Worm (Caenorhabditis elegans) whole organism, L1 larva: ENCODE data around the gene F14H3.3.
A peak's percentile ranks its signal among the peaks of the same experiment; 100 is the strongest.

Source experiments
- Y116A8C.19 ChIP-seq: sonication (generic microtip); optimal IDR thresholded peaks from 2 replicates; lab custom pipeline; 2016; ENCODE audit warnings: missing compliant biosample characterization, missing genetic modification characterization, borderline replicate concordance
- aha-1 ChIP-seq: fragments of 150-350 bp; optimal IDR thresholded peaks from 2 replicates; lab custom pipeline; 2014; ENCODE audit warnings: missing biosample characterization, missing genetic modification characterization
- aly-2 ChIP-seq: fragments of 150-350 bp; optimal IDR thresholded peaks from 2 replicates; lab custom pipeline; 2014; ENCODE audit warnings: missing biosample characterization, missing genetic modification characterization
- ceh-63 ChIP-seq: fragments of 200-800 bp; sonication (Bioruptor generic); optimal IDR thresholded peaks from 2 replicates; lab custom pipeline; 2018; ENCODE audit warnings: mild to moderate bottlenecking, missing genetic modification characterization, missing compliant biosample characterization
- ces-1 ChIP-seq: fragments of 150-350 bp; optimal IDR thresholded peaks from 2 replicates; lab custom pipeline; 2014; ENCODE audit warnings: missing biosample characterization, missing genetic modification reagents, missing genetic modification characterization
- dpl-1 ChIP-seq, 3 experiments: fragments of 150-350 bp in 2 of 3; sonication (generic microtip) in 1 of 3; optimal IDR thresholded peaks; 2 replicates each; lab custom pipeline; 2014 to 2017; ENCODE audit warnings: missing biosample characterization in 3 of 3, missing genetic modification characterization in 3 of 3, missing genetic modification reagents in 3 of 3
- dsc-1 ChIP-seq: sonication (generic microtip); optimal IDR thresholded peaks from 2 replicates; lab custom pipeline; 2016; ENCODE audit warnings: mild to moderate bottlenecking, missing genetic modification characterization, missing compliant biosample characterization
- efl-1 ChIP-seq, 4 experiments: fragments of 150-350 bp; optimal IDR thresholded peaks in 3 of 4; peaks in 1 of 4; 1 replicate in 1 of 4; 2 replicates in 3 of 4; lab custom pipeline; 2014; ENCODE audit warnings: missing biosample characterization in 2 of 4, missing genetic modification characterization in 2 of 4, missing genetic modification reagents in 2 of 4
- egl-27 ChIP-seq, 2 experiments: fragments of 150-350 bp in 1 of 2; sonication (generic microtip); optimal IDR thresholded peaks; 3 replicates each; lab custom pipeline; 2017 to 2018; ENCODE audit warnings: missing biosample characterization in 2 of 2, missing genetic modification characterization in 2 of 2, missing genetic modification reagents in 2 of 2
- elt-2 ChIP-seq: sonication (generic microtip); optimal IDR thresholded peaks from 2 replicates; lab custom pipeline; 2016; ENCODE audit warnings: missing genetic modification characterization, mild to moderate bottlenecking, inconsistent platforms, missing compliant biosample characterization, missing genetic modification reagents
- elt-3 ChIP-seq, 6 experiments: fragments of 150-350 bp in 1 of 6; sonication (generic microtip); optimal IDR thresholded peaks; 2 replicates each; lab custom pipeline; 2017 to 2018; ENCODE audit warnings: missing biosample characterization in 6 of 6, missing genetic modification characterization in 6 of 6, inconsistent platforms in 1 of 6
- fos-1 ChIP-seq: fragments of 150-350 bp; optimal IDR thresholded peaks from 2 replicates; lab custom pipeline; 2014; ENCODE audit warnings: missing biosample characterization, missing genetic modification characterization
- hlh-4 ChIP-seq: sonication (generic microtip); optimal IDR thresholded peaks from 2 replicates; lab custom pipeline; 2016; ENCODE audit warnings: mild to moderate bottlenecking, missing genetic modification characterization, missing compliant biosample characterization
- lin-13 ChIP-seq: fragments of 150-350 bp; optimal IDR thresholded peaks from 2 replicates; lab custom pipeline; 2014; ENCODE audit warnings: missing biosample characterization, missing genetic modification reagents, missing genetic modification characterization
- lin-14 ChIP-seq: fragments of 200-800 bp; sonication (Bioruptor generic); optimal IDR thresholded peaks from 2 replicates; lab custom pipeline; 2018; ENCODE audit warnings: mild to moderate bottlenecking, missing genetic modification characterization, moderate library complexity, missing compliant biosample characterization
- lsy-2 ChIP-seq, 2 experiments: fragments of 150-350 bp; optimal IDR thresholded peaks; 2 replicates each; lab custom pipeline; 2014; ENCODE audit warnings: missing biosample characterization in 2 of 2, missing genetic modification characterization in 2 of 2
- mep-1 ChIP-seq: fragments of 150-350 bp; optimal IDR thresholded peaks from 2 replicates; lab custom pipeline; 2014; ENCODE audit warnings: missing biosample characterization, missing genetic modification characterization
- nhr-237 ChIP-seq: fragments of 150-350 bp; optimal IDR thresholded peaks from 2 replicates; lab custom pipeline; 2014; ENCODE audit warnings: missing biosample characterization, missing genetic modification characterization
- nhr-28 ChIP-seq: fragments of 150-350 bp; optimal IDR thresholded peaks from 2 replicates; lab custom pipeline; 2014; ENCODE audit warnings: missing biosample characterization, missing genetic modification characterization
- nhr-47 ChIP-seq: sonication (generic microtip); optimal IDR thresholded peaks from 2 replicates; lab custom pipeline; 2016; ENCODE audit warnings: mild to moderate bottlenecking, missing genetic modification characterization, moderate library complexity, missing compliant biosample characterization
- nhr-71 ChIP-seq: sonication (generic microtip); optimal IDR thresholded peaks from 2 replicates; lab custom pipeline; 2016; ENCODE audit warnings: mild to moderate bottlenecking, missing genetic modification characterization, moderate library complexity, missing compliant biosample characterization
- nhr-76 ChIP-seq: sonication (generic microtip); optimal IDR thresholded peaks from 2 replicates; lab custom pipeline; 2017; ENCODE audit warnings: missing biosample characterization, missing genetic modification characterization
- nhr-77 ChIP-seq: fragments of 150-350 bp; optimal IDR thresholded peaks from 2 replicates; lab custom pipeline; 2014; ENCODE audit warnings: missing biosample characterization, missing genetic modification characterization
- nhr-85 ChIP-seq: sonication (generic microtip); peaks from one replicate; lab custom pipeline; 2016; ENCODE audit warnings: missing genetic modification characterization, inconsistent platforms, missing compliant biosample characterization
- nhr-90 ChIP-seq: sonication (generic microtip); optimal IDR thresholded peaks from 2 replicates; lab custom pipeline; 2016; ENCODE audit warnings: mild to moderate bottlenecking, missing genetic modification characterization, missing compliant biosample characterization; ENCODE audit not compliant: poor library complexity
- skn-1 ChIP-seq: fragments of 150-350 bp; optimal IDR thresholded peaks from 2 replicates; lab custom pipeline; 2014; ENCODE audit warnings: missing biosample characterization, missing genetic modification characterization
- snpc-4 ChIP-seq: fragments of 150-350 bp; optimal IDR thresholded peaks from 2 replicates; lab custom pipeline; 2014; ENCODE audit warnings: missing biosample characterization, missing genetic modification characterization
- sox-4 ChIP-seq: sonication (generic microtip); optimal IDR thresholded peaks from 2 replicates; lab custom pipeline; 2016; ENCODE audit warnings: missing genetic modification characterization, missing compliant biosample characterization
- sup-37 ChIP-seq: fragments of 200-800 bp; sonication (Bioruptor generic); optimal IDR thresholded peaks from 2 replicates; lab custom pipeline; 2018; ENCODE audit warnings: mild to moderate bottlenecking, missing genetic modification characterization, missing compliant biosample characterization
- swsn-7 ChIP-seq: sonication (generic microtip); optimal IDR thresholded peaks from 2 replicates; lab custom pipeline; 2016; ENCODE audit warnings: missing genetic modification characterization, missing compliant biosample characterization
- unc-62 ChIP-seq: fragments of 150-350 bp; optimal IDR thresholded peaks from 2 replicates; lab custom pipeline; 2014; ENCODE audit warnings: missing biosample characterization, missing genetic modification reagents, missing genetic modification characterization
- unc-98 ChIP-seq: fragments of 200-800 bp; sonication (Bioruptor generic); IDR thresholded peaks from 2 replicates; pipeline ENCODE4 v1.3.6; 2022; ENCODE audit warnings: missing genetic modification characterization, missing compliant biosample characterization
- vab-15 ChIP-seq: sonication (generic microtip); optimal IDR thresholded peaks from 2 replicates; lab custom pipeline; 2017; ENCODE audit warnings: missing genotype, mild to moderate bottlenecking, missing genetic modification characterization, missing compliant biosample characterization
- xbp-1 ChIP-seq: sonication (generic microtip); optimal IDR thresholded peaks from 2 replicates; lab custom pipeline; 2016; ENCODE audit warnings: missing genetic modification characterization, missing compliant biosample characterization
- zip-4 ChIP-seq: fragments of 200-800 bp; sonication (Bioruptor generic); optimal IDR thresholded peaks from 2 replicates; lab custom pipeline; 2018; ENCODE audit warnings: mild to moderate bottlenecking, missing genetic modification characterization, moderate library complexity, missing compliant biosample characterization
- ztf-11 ChIP-seq, 2 experiments: sonication (generic microtip); optimal IDR thresholded peaks; 2 replicates each; lab custom pipeline; 2016 to 2017; ENCODE audit warnings: missing genetic modification characterization in 2 of 2, missing biosample characterization in 1 of 2, missing compliant biosample characterization in 1 of 2
- ztf-4 ChIP-seq: fragments of 150-350 bp; optimal IDR thresholded peaks from 2 replicates; lab custom pipeline; 2014; ENCODE audit warnings: missing biosample characterization, missing genetic modification characterization

F14H3.3 gene

ce11 chrV:16041925-16042742, 11.1 kb downstream of the F14H3.3 start, which contains the start of the genes his-2 and his-1:
Gene his-2 (minus strand): TSS chrV:16042283.
Gene his-1 (plus strand): TSS chrV:16042520.
- TF ChIP-seq ztf-11 (tag; optimal IDR thresholded peaks at IDR 0.05; lab: Kevin White, UChicago), result peak in 1 of 2 experiments; percentile 63
- peak; percentile 74 for TF ChIP-seq nhr-85
- peak; percentile 11 for TF ChIP-seq lin-14 (GFP tag; lab: Kevin White, UChicago)
- peak; percentile 11 for TF ChIP-seq nhr-47 (tag; lab: Kevin White, UChicago)

- TF ChIP-seq ztf-4 (no peak), dsc-1 (tag; lab: Kevin White, UChicago) (no peak), swsn-7 (no peak), nhr-28 (no peak), dpl-1 (GFP tag; optimal IDR thresholded peaks at IDR 0.05; lab: Kevin White, UChicago) (peak; percentile 18 to 35 (median 19)), sup-37 (GFP tag; lab: Kevin White, UChicago) (no peak), nhr-90 (peak; percentile 2), snpc-4 (no peak), xbp-1 (tag; lab: Kevin White, UChicago) (peak; percentile 23), vab-15 (tag; lab: Kevin White, UChicago) (no peak), nhr-237 (tag; lab: Kevin White, UChicago) (no peak), ceh-63 (GFP tag; lab: Kevin White, UChicago) (no peak), egl-27 (tag; optimal IDR thresholded peaks at IDR 0.05; lab: Kevin White, UChicago) (no peak), efl-1 (optimal IDR thresholded peaks at IDR 0.05; lab: Kevin White, UChicago) (peak in 1 of 2 experiments; percentile 10), efl-1 (GFP tag; optimal IDR thresholded peaks at IDR 0.05 in 1 of 2; lab: Kevin White, UChicago) (no peak), hlh-4 (no peak), nhr-76 (no peak), zip-4 (GFP tag; lab: Kevin White, UChicago) (no peak), nhr-77 (tag; lab: Kevin White, UChicago) (no peak), fos-1 (tag; lab: Kevin White, UChicago) (no peak), unc-62 (GFP tag; lab: Kevin White, UChicago) (no peak), aly-2 (tag; lab: Kevin White, UChicago) (no peak), lin-13 (GFP tag; lab: Kevin White, UChicago) (no peak), lin-14 (GFP tag; lab: Kevin White, UChicago) (peak; percentile 3), skn-1 (no peak), nhr-71 (tag; lab: Kevin White, UChicago) (peak; percentile 23), elt-2 (tag; lab: Kevin White, UChicago) (no peak), elt-3 (tag; optimal IDR thresholded peaks at IDR 0.05; lab: Kevin White, UChicago) (no peak), ztf-11 (tag; optimal IDR thresholded peaks at IDR 0.05; lab: Kevin White, UChicago) (no peak), nhr-85 (peak; percentile 80), sox-4 (tag; lab: Kevin White, UChicago) (no peak), lsy-2 (tag; optimal IDR thresholded peaks at IDR 0.05; lab: Kevin White, UChicago) (peak in 1 of 2 experiments; percentile 19), Y116A8C.19 (no peak), mep-1 (tag; lab: Kevin White, UChicago) (peak; percentile 1), ces-1 (GFP tag; lab: Kevin White, UChicago) (no peak), aha-1 (no peak), unc-98 (GFP tag; lab: Robert Waterston, UW) (no peak)
Observed at ce11 chrV:16041412-16041811, 11.9 kb downstream of the F14H3.3 start.
